Fruit fly (Drosophila melanogaster) whole organism, embryonic: ENCODE data around the gene MED18.

ENCODE experiments used
- Atf6 ChIP-seq: fragments of 200-800 bp; sonication (Bioruptor generic); IDR thresholded peaks from 2 replicates; pipeline ENCODE4 v1.3.6; 2022; ENCODE audit warnings: missing biosample characterization, missing genetic modification characterization
- CG10147 ChIP-seq: fragments of 200-800 bp; sonication (Bioruptor generic); optimal IDR thresholded peaks from 2 replicates; lab custom pipeline; 2019; ENCODE audit warnings: missing biosample characterization, mild to moderate bottlenecking, missing genetic modification characterization, moderate library complexity
- CG1024 ChIP-seq: fragments of 200-800 bp; sonication (Bioruptor generic); IDR thresholded peaks from 2 replicates; pipeline ENCODE4 v1.3.6; 2022; ENCODE audit warnings: missing biosample characterization, missing genetic modification characterization
- CG10321 ChIP-seq: fragments of 200-800 bp; sonication (Bioruptor generic); IDR thresholded peaks from 2 replicates; pipeline ENCODE4 v1.3.6; 2022; ENCODE audit warnings: missing biosample characterization, missing genetic modification characterization
- CG10431 ChIP-seq: fragments of 200-800 bp; sonication (Bioruptor generic); optimal IDR thresholded peaks from 3 replicates; lab custom pipeline; 2018; ENCODE audit warnings: missing biosample characterization, mild to moderate bottlenecking, missing genetic modification characterization
- CG13424 ChIP-seq: fragments of 200-800 bp; sonication (Bioruptor generic); optimal IDR thresholded peaks from 2 replicates; lab custom pipeline; 2019; ENCODE audit warnings: missing biosample characterization, mild to moderate bottlenecking, missing genetic modification characterization, moderate library complexity
- CG15011 ChIP-seq: fragments of 200-800 bp; sonication (Bioruptor generic); optimal IDR thresholded peaks from 3 replicates; lab custom pipeline; 2018; ENCODE audit warnings: missing biosample characterization, mild to moderate bottlenecking, missing genetic modification characterization
- CG15696 ChIP-seq: fragments of 200-800 bp; sonication (Bioruptor generic); optimal IDR thresholded peaks from 2 replicates; lab custom pipeline; 2019; ENCODE audit warnings: missing biosample characterization, mild to moderate bottlenecking, missing genetic modification characterization, moderate library complexity
- CG17912 ChIP-seq: fragments of 200-800 bp; sonication (Bioruptor generic); optimal IDR thresholded peaks from 2 replicates; lab custom pipeline; 2018; ENCODE audit warnings: missing biosample characterization, mild to moderate bottlenecking, missing genetic modification characterization
- CG18262 ChIP-seq: fragments of 200-800 bp; optimal IDR thresholded peaks from 3 replicates; lab custom pipeline; 2019; ENCODE audit warnings: missing biosample characterization, mild to moderate bottlenecking, missing genetic modification characterization, moderate library complexity
- CG2202 ChIP-seq: fragments of 200-800 bp; sonication (Bioruptor generic); optimal IDR thresholded peaks from 2 replicates; lab custom pipeline; 2018; ENCODE audit warnings: missing biosample characterization, mild to moderate bottlenecking, missing genetic modification characterization
- CG31388 ChIP-seq: fragments of 200-800 bp; sonication (Bioruptor generic); optimal IDR thresholded peaks from 2 replicates; lab custom pipeline; 2016; ENCODE audit warnings: missing biosample characterization, missing genetic modification characterization
- CG3995 ChIP-seq: fragments of 200-800 bp; sonication (Bioruptor generic); optimal IDR thresholded peaks from 3 replicates; lab custom pipeline; 2016; ENCODE audit warnings: missing biosample characterization, missing genetic modification characterization
- CG4617 ChIP-seq: fragments of 200-800 bp; sonication (Bioruptor generic); optimal IDR thresholded peaks from 3 replicates; lab custom pipeline; 2016; ENCODE audit warnings: missing biosample characterization, missing genetic modification characterization, borderline replicate concordance
- CG6683 ChIP-seq: fragments of 200-800 bp; sonication (Bioruptor generic); optimal IDR thresholded peaks from 2 replicates; lab custom pipeline; 2017; ENCODE audit warnings: missing biosample characterization, mild to moderate bottlenecking, missing genetic modification characterization, missing genetic modification reagents
- CG6765 ChIP-seq: fragments of 200-800 bp; sonication (Bioruptor generic); optimal IDR thresholded peaks from 3 replicates; lab custom pipeline; 2017; ENCODE audit warnings: missing biosample characterization, mild to moderate bottlenecking, missing genetic modification characterization
- CG7987 ChIP-seq: fragments of 200-800 bp; sonication (Bioruptor generic); optimal IDR thresholded peaks from 2 replicates; lab custom pipeline; 2018; ENCODE audit warnings: missing biosample characterization, mild to moderate bottlenecking, missing genetic modification characterization, moderate library complexity
- CG8089 ChIP-seq: fragments of 200-800 bp; sonication (Bioruptor generic); optimal IDR thresholded peaks from 3 replicates; lab custom pipeline; 2016; ENCODE audit warnings: missing biosample characterization, missing genetic modification characterization
- CG8290 ChIP-seq, 3 experiments: fragments of 200-800 bp; sonication (Bioruptor generic); optimal IDR thresholded peaks; 2 replicates each; lab custom pipeline; 2016 to 2019; ENCODE audit warnings: missing biosample characterization in 3 of 3, missing genetic modification characterization in 3 of 3, mild to moderate bottlenecking in 2 of 3, moderate library complexity in 1 of 3
- CG9437 ChIP-seq: fragments of 200-800 bp; sonication (Bioruptor generic); optimal IDR thresholded peaks from 2 replicates; lab custom pipeline; 2018; ENCODE audit warnings: missing biosample characterization, mild to moderate bottlenecking, missing genetic modification characterization
- CG9932 ChIP-seq: fragments of 200-800 bp; sonication (Bioruptor generic); IDR thresholded peaks from 2 replicates; pipeline ENCODE4 v1.3.6; 2022; ENCODE audit warnings: missing biosample characterization, missing genetic modification characterization
- Dref ChIP-seq: fragments of 200-800 bp; sonication (Bioruptor generic); IDR thresholded peaks from 2 replicates; pipeline ENCODE4 v1.3.6; 2022; ENCODE audit warnings: missing biosample characterization, missing genetic modification characterization
- E2f1 ChIP-seq: fragments of 200-800 bp; sonication (Bioruptor generic); IDR thresholded peaks from 2 replicates; pipeline ENCODE4 v1.3.6; 2022; ENCODE audit warnings: missing biosample characterization, missing genetic modification characterization
- ERR ChIP-seq: fragments of 200-800 bp; sonication (Bioruptor generic); optimal IDR thresholded peaks from 2 replicates; lab custom pipeline; 2016; ENCODE audit warnings: missing biosample characterization, missing genetic modification characterization
- Elba2 ChIP-seq: fragments of 200-800 bp; sonication (Bioruptor generic); optimal IDR thresholded peaks from 3 replicates; lab custom pipeline; 2016; ENCODE audit warnings: missing biosample characterization, missing genetic modification characterization
- Ets65A ChIP-seq: fragments of 200-800 bp; sonication (Bioruptor generic); peaks from one replicate; lab custom pipeline; 2016; ENCODE audit warnings: missing biosample characterization, missing genetic modification characterization
- Fer1 ChIP-seq: fragments of 200-800 bp; sonication (Bioruptor generic); optimal IDR thresholded peaks from 2 replicates; lab custom pipeline; 2017; ENCODE audit warnings: missing biosample characterization, mild to moderate bottlenecking, missing genetic modification characterization
- Hmr ChIP-seq: fragments of 200-800 bp; sonication (Bioruptor generic); optimal IDR thresholded peaks from 3 replicates; lab custom pipeline; 2017; ENCODE audit warnings: mild to moderate bottlenecking, missing biosample characterization, missing genetic modification reagents, missing genetic modification characterization
- Hr3 ChIP-seq: fragments of 200-800 bp; sonication (Bioruptor generic); optimal IDR thresholded peaks from 3 replicates; lab custom pipeline; 2016; ENCODE audit warnings: missing biosample characterization, missing genetic modification characterization
- Hr78 ChIP-seq, 2 experiments: fragments of 200-800 bp in 1 of 2; fragments of >200 bp in 1 of 2; sonication (Bioruptor generic) in 1 of 2; optimal IDR thresholded peaks; 2 replicates each; lab custom pipeline; 2017 to 2019; ENCODE audit warnings: missing biosample characterization in 2 of 2, missing genetic modification characterization in 2 of 2, mild to moderate bottlenecking in 1 of 2, moderate library complexity in 1 of 2
- Hsf ChIP-seq: fragments of 200-800 bp; sonication (Bioruptor generic); optimal IDR thresholded peaks from 3 replicates; lab custom pipeline; 2016; ENCODE audit warnings: missing biosample characterization, missing genetic modification characterization
- Kr ChIP-seq: fragments of 200-800 bp; sonication (Bioruptor generic); optimal IDR thresholded peaks from 2 replicates; lab custom pipeline; 2017; ENCODE audit warnings: missing biosample characterization, mild to moderate bottlenecking, missing genetic modification characterization
- MBD-R2 ChIP-seq: fragments of 200-800 bp; sonication (Bioruptor generic); IDR thresholded peaks from 2 replicates; pipeline ENCODE4 v1.3.6; 2022; ENCODE audit warnings: missing biosample characterization, missing genetic modification characterization
- Mad ChIP-seq: fragments of 200-800 bp; sonication (Bioruptor generic); optimal IDR thresholded peaks from 2 replicates; lab custom pipeline; 2016; ENCODE audit warnings: missing biosample characterization, missing genetic modification characterization
- Max ChIP-seq: fragments of 200-800 bp; sonication (Bioruptor generic); optimal IDR thresholded peaks from 2 replicates; lab custom pipeline; 2016; ENCODE audit warnings: missing biosample characterization, mild to moderate bottlenecking, missing genetic modification characterization
- NC2β ChIP-seq: fragments of 200-800 bp; sonication (Bioruptor generic); optimal IDR thresholded peaks from 2 replicates; lab custom pipeline; 2016; ENCODE audit warnings: missing biosample characterization, missing genetic modification characterization
- Nf-YA ChIP-seq: fragments of 200-800 bp; sonication (Bioruptor generic); IDR thresholded peaks from 2 replicates; pipeline ENCODE4 v1.3.6; 2022; ENCODE audit warnings: missing biosample characterization, missing genetic modification characterization
- TFAM ChIP-seq: fragments of 200-800 bp; sonication (Bioruptor generic); optimal IDR thresholded peaks from 2 replicates; lab custom pipeline; 2017; ENCODE audit warnings: missing biosample characterization, missing genetic modification characterization, inconsistent platforms
- YL-1 ChIP-seq: fragments of 200-800 bp; sonication (Bioruptor generic); optimal IDR thresholded peaks from 3 replicates; lab custom pipeline; 2017; ENCODE audit warnings: missing biosample characterization, mild to moderate bottlenecking, missing genetic modification characterization
- bab2 ChIP-seq: fragments of 200-800 bp; sonication (Bioruptor generic); optimal IDR thresholded peaks from 2 replicates; lab custom pipeline; 2016; ENCODE audit warnings: missing biosample characterization, missing genetic modification characterization
- dimm ChIP-seq: fragments of 200-800 bp; sonication (Bioruptor generic); IDR thresholded peaks from 2 replicates; pipeline ENCODE4 v1.3.6; 2022; ENCODE audit warnings: missing biosample characterization, missing genetic modification characterization
- h ChIP-seq: fragments of >200 bp; optimal IDR thresholded peaks from 2 replicates; lab custom pipeline; 2017
- hb ChIP-seq: fragments of 200-800 bp; sonication (Bioruptor generic); IDR thresholded peaks from 3 replicates; pipeline ENCODE4 v1.3.6; 2022; ENCODE audit warnings: missing biosample characterization, missing genetic modification characterization; ENCODE audit not compliant: partially characterized antibody
- hbn ChIP-seq: fragments of 200-800 bp; sonication (Bioruptor generic); IDR thresholded peaks from 2 replicates; pipeline ENCODE4 v1.3.6; 2022; ENCODE audit warnings: missing biosample characterization, missing genetic modification characterization; ENCODE audit not compliant: partially characterized antibody
- nom ChIP-seq: fragments of 200-800 bp; sonication (Bioruptor generic); optimal IDR thresholded peaks from 2 replicates; lab custom pipeline; 2017; ENCODE audit warnings: missing biosample characterization, missing genetic modification characterization, mild to moderate bottlenecking, moderate library complexity, missing genetic modification reagents
- onecut ChIP-seq: fragments of 200-800 bp; sonication (Bioruptor generic); IDR thresholded peaks from 2 replicates; pipeline ENCODE4 v1.3.6; 2022; ENCODE audit warnings: missing biosample characterization, missing genetic modification characterization
- rib ChIP-seq: fragments of 200-800 bp; sonication (Bioruptor generic); IDR thresholded peaks from 2 replicates; pipeline ENCODE4 v1.3.6; 2022; ENCODE audit warnings: missing biosample characterization, missing genetic modification characterization
- ro ChIP-seq: fragments of 200-800 bp; sonication (Bioruptor generic); IDR thresholded peaks from 2 replicates; pipeline ENCODE4 v1.3.6; 2022; ENCODE audit warnings: missing biosample characterization, missing genetic modification characterization
- slbo ChIP-seq: fragments of 200-800 bp; sonication (Bioruptor generic); IDR thresholded peaks from 2 replicates; pipeline ENCODE4 v1.3.6; 2022; ENCODE audit warnings: missing biosample characterization, missing genetic modification characterization
- stwl ChIP-seq: fragments of 200-800 bp; sonication (Bioruptor generic); optimal IDR thresholded peaks from 3 replicates; lab custom pipeline; 2018; ENCODE audit warnings: missing biosample characterization, mild to moderate bottlenecking, missing genetic modification characterization, moderate library complexity
- wor ChIP-seq: fragments of 200-800 bp; sonication (Bioruptor generic); IDR thresholded peaks from 2 replicates; pipeline ENCODE4 v1.3.6; 2022; ENCODE audit warnings: missing biosample characterization, missing genetic modification characterization

Gene MED18

DNA sequence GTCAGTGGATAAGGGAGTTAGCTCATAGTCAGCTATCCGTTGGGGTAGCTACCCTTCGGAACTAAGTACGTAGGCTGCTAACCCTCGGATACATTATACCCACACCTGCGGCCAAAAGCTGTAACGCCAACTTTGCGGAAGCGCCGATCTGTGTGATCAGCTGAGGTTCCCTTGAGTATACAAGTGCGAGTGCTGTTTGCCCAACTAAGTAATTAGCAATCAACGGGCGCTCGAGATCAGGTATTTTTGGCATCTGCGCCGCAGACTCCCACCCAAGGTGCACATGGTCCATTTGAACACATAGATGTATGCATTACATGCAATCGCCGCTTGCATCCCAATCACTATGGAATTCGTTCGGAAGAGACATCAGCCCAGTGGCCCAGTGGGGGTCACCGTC is 11.6 kb upstream of the MED18 start (continued):
- TF ChIP-seq nom (GFP tag; lab: Kevin White, UChicago) (no peak), Max (GFP tag; lab: Kevin White, UChicago) (peak; percentile 40), Ets65A (GFP tag; lab: Kevin White, UChicago) (peak; percentile 82), dimm (GFP tag; lab: Robert Waterston, UW) (peak; percentile 43; the same call in 1 of the 2 replicates), CG9437 (GFP tag; lab: Kevin White, UChicago) (no peak), CG8089 (GFP tag; lab: Kevin White, UChicago) (peak; percentile 41), TFAM (GFP tag; lab: Kevin White, UChicago) (no peak), onecut (peak; percentile 44), Atf6 (GFP tag; lab: Robert Waterston, UW) (peak; percentile 92), Dref (GFP tag; lab: Robert Waterston, UW) (no peak), ERR (GFP tag; lab: Kevin White, UChicago) (peak; percentile 69), CG9932 (peak; percentile 52), CG17912 (no peak), CG6765 (GFP tag; lab: Kevin White, UChicago) (peak; percentile 93), wor (GFP tag; lab: Robert Waterston, UW) (no peak), Nf-YA (GFP tag; lab: Robert Waterston, UW) (peak; percentile 74), ro (GFP tag; lab: Robert Waterston, UW) (no peak), NC2β (GFP tag; lab: Kevin White, UChicago) (no peak), CG8290 (GFP tag; optimal IDR thresholded peaks at IDR 0.05; lab: Kevin White, UChicago) (no peak), CG8290 (tag; optimal IDR thresholded peaks at IDR 0.05; lab: Kevin White, UChicago) (peak in 1 of 2 experiments; percentile 96), CG10147 (peak; percentile 26), CG1024 (GFP tag; lab: Robert Waterston, UW) (0 out of 2 replicates have a peak, but pooled peaks have one; percentile 13), CG15011 (GFP tag; lab: Kevin White, UChicago) (peak; percentile 67), hb (no peak), CG13424 (tag; lab: Kevin White, UChicago) (peak; percentile 24), CG3995 (no peak), CG10321 (GFP tag; lab: Robert Waterston, UW) (no peak), hbn (no peak), Fer1 (peak; percentile 95), Kr (GFP tag; lab: Kevin White, UChicago) (no peak), CG15696 (tag; lab: Kevin White, UChicago) (no peak), Hmr (GFP tag; lab: Kevin White, UChicago) (peak; percentile 95), MBD-R2 (GFP tag; lab: Robert Waterston, UW) (peak; percentile 54; the same call in 1 of the 2 replicates), CG31388 (GFP tag; lab: Kevin White, UChicago) (no peak), CG7987 (GFP tag; lab: Kevin White, UChicago) (peak; percentile 86), CG2202 (tag; lab: Kevin White, UChicago) (no peak), CG4617 (GFP tag; lab: Kevin White, UChicago) (no peak), bab2 (GFP tag; lab: Kevin White, UChicago) (peak; percentile 72), CG6683 (peak; percentile 82), E2f1 (peak; percentile 62; the same call in 1 of the 2 replicates), rib (GFP tag; lab: Robert Waterston, UW) (peak; percentile 80), CG18262 (tag; lab: Kevin White, UChicago) (no peak), YL-1 (peak; percentile 36), Hr78 (GFP tag; optimal IDR thresholded peaks at IDR 0.05; lab: Kevin White, UChicago) (no peak), Elba2 (no peak), slbo (GFP tag; lab: Robert Waterston, UW) (peak; percentile 40), Hr3 (no peak), CG10431 (no peak), h (lab: Kevin White, UChicago) (no peak), Mad (GFP tag; lab: Kevin White, UChicago) (no peak), stwl (tag; lab: Kevin White, UChicago) (no peak), Hsf (GFP tag; lab: Kevin White, UChicago) (no peak)
